Fruit fly (Drosophila melanogaster) S2 (cell line): ENCODE results near the gene Rpp30.

Experiments
- CG8478 ChIP-seq: fragments of >200 bp; optimal IDR thresholded peaks from 2 replicates; lab custom pipeline; 2018
- CTCF ChIP-seq, 2 experiments: fragments of >200 bp; optimal IDR thresholded peaks; 2 replicates each; lab custom pipeline; 2018

Gene Rpp30

dm6 chr2L:244559-244958, 7.6 kb downstream of the Rpp30 start:
- TF ChIP-seq CG8478 (no peak), CTCF (optimal IDR thresholded peaks at IDR 0.05; lab: Kevin White, UChicago) (no peak)

- no peak for TF ChIP-seq CTCF (optimal IDR thresholded peaks at IDR 0.05; lab: Kevin White, UChicago)
- TF ChIP-seq CG8478: no peak
Measured at dm6 chr2L:243819-244218, 8.4 kb downstream of the Rpp30 start.

dm6 chr2L:243123-243522, 9.1 kb downstream of the Rpp30 start:
- TF ChIP-seq CG8478: no peak
- no peak for TF ChIP-seq CTCF (optimal IDR thresholded peaks at IDR 0.05; lab: Kevin White, UChicago)

- TF ChIP-seq CG8478 (no peak), CTCF (optimal IDR thresholded peaks at IDR 0.05; lab: Kevin White, UChicago) (no peak)
Measured at dm6 chr2L:241415-241814, 10.8 kb downstream of the Rpp30 start.

dm6 chr2L:240176-240769, 11.9 kb downstream of the Rpp30 start:
- no peak for TF ChIP-seq CTCF (optimal IDR thresholded peaks at IDR 0.05; lab: Kevin White, UChicago)

- TF ChIP-seq CG8478 (no peak), CTCF (optimal IDR thresholded peaks at IDR 0.05; lab: Kevin White, UChicago) (no peak)
Measured at dm6 chr2L:232187-232586, 20.0 kb downstream of the Rpp30 start, which contains the start of gene CG13693. Gene CG13693 (plus strand): TSS chr2L:232487.

dm6 chr2L:228246-228645, 23.9 kb downstream of the Rpp30 start:
- TF ChIP-seq CTCF (optimal IDR thresholded peaks at IDR 0.05; lab: Kevin White, UChicago) (no peak), CG8478 (no peak)

dm6 chr2L:225386-225682, 26.8 kb downstream of the Rpp30 start:
- TF ChIP-seq CTCF (optimal IDR thresholded peaks at IDR 0.05; lab: Kevin White, UChicago) (no peak), CG8478 (no peak)

dm6 chr2L:224599-225385, 27.4 kb downstream of the Rpp30 start:
- no peak for TF ChIP-seq CG8478
- no peak for TF ChIP-seq CTCF (optimal IDR thresholded peaks at IDR 0.05; lab: Kevin White, UChicago)

- no peak for TF ChIP-seq CG8478
- TF ChIP-seq CTCF (optimal IDR thresholded peaks at IDR 0.05; lab: Kevin White, UChicago): no peak
Measured at dm6 chr2L:223867-224598, 28.1 kb downstream of the Rpp30 start.

dm6 chr2L:223351-223750, 28.8 kb downstream of the Rpp30 start:
- no peak for TF ChIP-seq CG8478
- no peak for TF ChIP-seq CTCF (optimal IDR thresholded peaks at IDR 0.05; lab: Kevin White, UChicago)

- no peak for TF ChIP-seq CTCF (optimal IDR thresholded peaks at IDR 0.05; lab: Kevin White, UChicago)
- TF ChIP-seq CG8478: no peak
Measured at dm6 chr2L:222867-223266, 29.3 kb downstream of the Rpp30 start.

dm6 chr2L:221939-222489, 30.2 kb downstream of the Rpp30 start:
- TF ChIP-seq CTCF (optimal IDR thresholded peaks at IDR 0.05; lab: Kevin White, UChicago) (no peak), CG8478 (no peak)

- TF ChIP-seq CG8478: no peak
- no peak for TF ChIP-seq CTCF (optimal IDR thresholded peaks at IDR 0.05; lab: Kevin White, UChicago)
Measured at dm6 chr2L:221152-221551, 31.0 kb downstream of the Rpp30 start.

- TF ChIP-seq CTCF (optimal IDR thresholded peaks at IDR 0.05; lab: Kevin White, UChicago) (no peak), CG8478 (no peak)
Measured at dm6 chr2L:220509-220908, 31.7 kb downstream of the Rpp30 start.

- TF ChIP-seq CG8478: no peak
- TF ChIP-seq CTCF (optimal IDR thresholded peaks at IDR 0.05; lab: Kevin White, UChicago): no peak
Measured at dm6 chr2L:219441-220033, 32.6 kb downstream of the Rpp30 start.
